In genomic region chr3R:9771519-9771972, dm6 we compare ENCODE assay signal across 1 fruit fly cellular context.
TF ChIP-seq lines count a peak whose summit lies in the region.

CG9471 (minus strand) TSS chr3R:9771542.

TF ChIP-seq in whole organism, embryonic, 481 proteins besides CTCF, POLR2A, EP300 and RAD21 (continued from another document and continues in another):
- no peak for TF ChIP-seq zf30C (GFP tag; optimal IDR thresholded peaks at IDR 0.05; lab: Kevin White, UChicago)
- no peak for TF ChIP-seq cad (GFP tag; optimal IDR thresholded peaks at IDR 0.05; lab: Kevin White, UChicago)
- TF ChIP-seq slbo (GFP tag; IDR thresholded peaks at IDR 0.05; lab: Robert Waterston, UW): peak; percentile 96
- no peak for TF ChIP-seq CG7963 (GFP tag; IDR thresholded peaks at IDR 0.05; lab: Robert Waterston, UW; ENCODE audit: partially characterized antibody)
- TF ChIP-seq CG4730 (GFP tag; IDR thresholded peaks at IDR 0.05; lab: Robert Waterston, UW): peak; percentile 89
- TF ChIP-seq CHES-1-like (GFP tag; optimal IDR thresholded peaks at IDR 0.05; lab: Kevin White, UChicago): peak; percentile 84
- TF ChIP-seq CG12942 (GFP tag; optimal IDR thresholded peaks at IDR 0.05; lab: Kevin White, UChicago): peak; percentile 88
- no peak for TF ChIP-seq tll (GFP tag; optimal IDR thresholded peaks at IDR 0.05; lab: Kevin White, UChicago)
- TF ChIP-seq gro (GFP tag; optimal IDR thresholded peaks at IDR 0.05; lab: Kevin White, UChicago): peak; percentile 89
- TF ChIP-seq ab (GFP tag; optimal IDR thresholded peaks at IDR 0.05; lab: Kevin White, UChicago): peak; percentile 43
- no peak for TF ChIP-seq amos (GFP tag; IDR thresholded peaks at IDR 0.05; lab: Robert Waterston, UW; ENCODE audit: partially characterized antibody)
- TF ChIP-seq Kr (GFP tag; optimal IDR thresholded peaks at IDR 0.05; lab: Kevin White, UChicago): no peak
- TF ChIP-seq ato (GFP tag; IDR thresholded peaks at IDR 0.05; lab: Robert Waterston, UW; ENCODE audit: partially characterized antibody): no peak
- TF ChIP-seq CG2875 (GFP tag; optimal IDR thresholded peaks at IDR 0.05; lab: Kevin White, UChicago): peak; percentile 78
- peak; percentile 76 for TF ChIP-seq Ravus (GFP tag; IDR thresholded peaks at IDR 0.05; lab: Robert Waterston, UW)
- TF ChIP-seq gsb-n (tag; optimal IDR thresholded peaks at IDR 0.05; lab: Kevin White, UChicago): peak; percentile 81
- TF ChIP-seq CG9797 (GFP tag; optimal IDR thresholded peaks at IDR 0.05; lab: Kevin White, UChicago): no peak
- TF ChIP-seq NC2β (GFP tag; optimal IDR thresholded peaks at IDR 0.05; lab: Kevin White, UChicago): peak; percentile 89
- TF ChIP-seq Aef1 (GFP tag; IDR thresholded peaks at IDR 0.05; lab: Robert Waterston, UW): peak; percentile 91
- 0 out of 2 replicates have a peak, but pooled peaks have one; percentile 27 for TF ChIP-seq Dref (GFP tag; IDR thresholded peaks at IDR 0.05; lab: Robert Waterston, UW)
- peak; percentile 82 for TF ChIP-seq CG18764 (GFP tag; optimal IDR thresholded peaks at IDR 0.05; lab: Kevin White, UChicago)
- TF ChIP-seq grau (tag; optimal IDR thresholded peaks at IDR 0.05; lab: Kevin White, UChicago): peak; percentile 99
- peak; percentile 94 for TF ChIP-seq Atf6 (GFP tag; IDR thresholded peaks at IDR 0.05; lab: Robert Waterston, UW)
- peak; percentile 87 for TF ChIP-seq CG13894 (tag; optimal IDR thresholded peaks at IDR 0.05; lab: Kevin White, UChicago)
- peak; percentile 57 for TF ChIP-seq CG31388 (GFP tag; optimal IDR thresholded peaks at IDR 0.05; lab: Kevin White, UChicago)
- TF ChIP-seq gcm2 (GFP tag; optimal IDR thresholded peaks at IDR 0.05; lab: Kevin White, UChicago): peak; percentile 76
- TF ChIP-seq D19A (tag; optimal IDR thresholded peaks at IDR 0.05; lab: Kevin White, UChicago): peak; percentile 87
- peak; percentile 77 for TF ChIP-seq CG5245 (GFP tag; optimal IDR thresholded peaks at IDR 0.05; lab: Kevin White, UChicago)
- TF ChIP-seq Xbp1 (GFP tag; optimal IDR thresholded peaks at IDR 0.05; lab: Kevin White, UChicago): peak; percentile 95
- peak; percentile 83 for TF ChIP-seq wor (GFP tag; IDR thresholded peaks at IDR 0.05; lab: Robert Waterston, UW)
- peak; percentile 74 for TF ChIP-seq Vsx1 (GFP tag; optimal IDR thresholded peaks at IDR 0.05; lab: Kevin White, UChicago)
- TF ChIP-seq CG17328 (GFP tag; IDR thresholded peaks at IDR 0.05; lab: Robert Waterston, UW): peak; percentile 91
- TF ChIP-seq oc (tag; optimal IDR thresholded peaks at IDR 0.05; lab: Kevin White, UChicago): peak; percentile 83
- TF ChIP-seq Spps (tag; optimal IDR thresholded peaks at IDR 0.05; lab: Kevin White, UChicago): peak; percentile 83
- TF ChIP-seq Hr78 (GFP tag; optimal IDR thresholded peaks at IDR 0.05; lab: Kevin White, UChicago): peak in 1 of 2 experiments; percentile 73
- peak; percentile 93 for TF ChIP-seq CG34422 (GFP tag; IDR thresholded peaks at IDR 0.05; lab: Robert Waterston, UW)
- TF ChIP-seq CG14667 (GFP tag; IDR thresholded peaks at IDR 0.05; lab: Robert Waterston, UW): peak; percentile 89
- TF ChIP-seq bigmax (GFP tag; optimal IDR thresholded peaks at IDR 0.05; lab: Kevin White, UChicago): peak; percentile 1
- peak; percentile 96 for TF ChIP-seq HmgZ (tag; optimal IDR thresholded peaks at IDR 0.05; lab: Kevin White, UChicago)
- peak; percentile 7 for TF ChIP-seq sima (GFP tag; optimal IDR thresholded peaks at IDR 0.05; lab: Kevin White, UChicago)
- peak; percentile 26 for TF ChIP-seq MESR4 (GFP tag; optimal IDR thresholded peaks at IDR 0.05; lab: Kevin White, UChicago)
- peak; percentile 91 for TF ChIP-seq Hr3 (GFP tag; optimal IDR thresholded peaks at IDR 0.05; lab: Kevin White, UChicago)
- TF ChIP-seq Taf1 (GFP tag; IDR thresholded peaks at IDR 0.05; lab: Robert Waterston, UW): peak; percentile 88
- peak; percentile 92 for TF ChIP-seq tgo (GFP tag; IDR thresholded peaks at IDR 0.05; lab: Robert Waterston, UW)
- peak; percentile 88 for TF ChIP-seq ATbp (GFP tag; optimal IDR thresholded peaks at IDR 0.05; lab: Kevin White, UChicago)
- peak; percentile 65 for TF ChIP-seq Neu2 (GFP tag; optimal IDR thresholded peaks at IDR 0.05; lab: Kevin White, UChicago; ENCODE audit: borderline replicate concordance)
- peak; percentile 47 for TF ChIP-seq HmgD (GFP tag; optimal IDR thresholded peaks at IDR 0.05; lab: Kevin White, UChicago)
- peak; percentile 67; the same call in 1 of the 3 replicates for TF ChIP-seq CG6175 (GFP tag; IDR thresholded peaks at IDR 0.05; lab: Robert Waterston, UW)
- TF ChIP-seq ash1 (GFP tag; optimal IDR thresholded peaks at IDR 0.05; lab: Kevin White, UChicago): no peak
- peak; percentile 73 for TF ChIP-seq Deaf1 (tag; optimal IDR thresholded peaks at IDR 0.05; lab: Kevin White, UChicago)
- TF ChIP-seq bbx (GFP tag; IDR thresholded peaks at IDR 0.05; lab: Robert Waterston, UW; ENCODE audit: partially characterized antibody): no peak
- peak; percentile 93 for TF ChIP-seq az2 (GFP tag; optimal IDR thresholded peaks at IDR 0.05; lab: Kevin White, UChicago)
- TF ChIP-seq insv (GFP tag; optimal IDR thresholded peaks at IDR 0.05; lab: Kevin White, UChicago): peak in 1 of 2 experiments; percentile 55
- TF ChIP-seq CG4424 (GFP tag; optimal IDR thresholded peaks at IDR 0.05; lab: Kevin White, UChicago): peak; percentile 91
- TF ChIP-seq ara (GFP tag; IDR thresholded peaks at IDR 0.05; lab: Robert Waterston, UW): peak; percentile 91
- peak; percentile 83 for TF ChIP-seq CG10462 (GFP tag; optimal IDR thresholded peaks at IDR 0.05; lab: Kevin White, UChicago)
- TF ChIP-seq lilli (GFP tag; optimal IDR thresholded peaks at IDR 0.05; lab: Kevin White, UChicago): peak; percentile 96
- TF ChIP-seq dimm (GFP tag; IDR thresholded peaks at IDR 0.05; lab: Robert Waterston, UW): peak; percentile 68; the same call in 1 of the 2 replicates
- peak; percentile 85 for TF ChIP-seq crc (GFP tag; optimal IDR thresholded peaks at IDR 0.05; lab: Kevin White, UChicago)
- peak; percentile 85 for TF ChIP-seq cwo (GFP tag; optimal IDR thresholded peaks at IDR 0.05; lab: Kevin White, UChicago)
- peak; percentile 41 for TF ChIP-seq fd64A (GFP tag; optimal IDR thresholded peaks at IDR 0.05; lab: Kevin White, UChicago)
- TF ChIP-seq Drgx (GFP tag; IDR thresholded peaks at IDR 0.05; lab: Robert Waterston, UW): peak; percentile 94
- peak; percentile 90 for TF ChIP-seq HLH54F (GFP tag; optimal IDR thresholded peaks at IDR 0.05; lab: Kevin White, UChicago)
- peak; percentile 87 for TF ChIP-seq bab2 (GFP tag; optimal IDR thresholded peaks at IDR 0.05; lab: Kevin White, UChicago)
- peak; percentile 95 for TF ChIP-seq Xrp1 (GFP tag; IDR thresholded peaks at IDR 0.05; lab: Robert Waterston, UW)
- TF ChIP-seq MTF-1 (GFP tag; optimal IDR thresholded peaks at IDR 0.05; lab: Kevin White, UChicago; ENCODE audit: borderline replicate concordance): peak; percentile 64
- TF ChIP-seq CG7372 (GFP tag; IDR thresholded peaks at IDR 0.05; lab: Robert Waterston, UW): peak; percentile 92
- peak; percentile 93 for TF ChIP-seq CG17361 (GFP tag; IDR thresholded peaks at IDR 0.05; lab: Robert Waterston, UW)
- peak; percentile 79 for TF ChIP-seq MBD-R2 (GFP tag; IDR thresholded peaks at IDR 0.05; lab: Robert Waterston, UW)
- TF ChIP-seq CG18599 (GFP tag; optimal IDR thresholded peaks at IDR 0.05; lab: Kevin White, UChicago): peak; percentile 94
- TF ChIP-seq Abd-B (GFP tag; optimal IDR thresholded peaks at IDR 0.05; lab: Kevin White, UChicago): peak; percentile 90
- TF ChIP-seq CG11093 (GFP tag; IDR thresholded peaks at IDR 0.05; lab: Robert Waterston, UW): peak; percentile 88
- TF ChIP-seq CG3065 (GFP tag; optimal IDR thresholded peaks at IDR 0.05; lab: Kevin White, UChicago): peak; percentile 60
- TF ChIP-seq ham (GFP tag; IDR thresholded peaks at IDR 0.05; lab: Robert Waterston, UW): peak; percentile 71; the same call in 1 of the 2 replicates
- TF ChIP-seq nom (GFP tag; optimal IDR thresholded peaks at IDR 0.05; lab: Kevin White, UChicago): peak; percentile 86
- TF ChIP-seq Dp (GFP tag; optimal IDR thresholded peaks at IDR 0.05; lab: Kevin White, UChicago): peak; percentile 90
- peak in 1 of 3 experiments; percentile 83 for TF ChIP-seq lola (GFP tag; optimal IDR thresholded peaks at IDR 0.05; lab: Kevin White, UChicago)
- TF ChIP-seq ci (GFP tag; IDR thresholded peaks at IDR 0.05; lab: Robert Waterston, UW): peak; percentile 94
- peak; percentile 82 for TF ChIP-seq org-1 (GFP tag; optimal IDR thresholded peaks at IDR 0.05; lab: Kevin White, UChicago)
- TF ChIP-seq pros (GFP tag; optimal IDR thresholded peaks at IDR 0.05; lab: Kevin White, UChicago): no peak
- peak; percentile 66; the same call in 2 of the 3 replicates for TF ChIP-seq CG11560 (tag; IDR thresholded peaks at IDR 0.05; lab: Robert Waterston, UW)
- TF ChIP-seq CG3847 (GFP tag; IDR thresholded peaks at IDR 0.05; lab: Robert Waterston, UW): peak; percentile 89
- peak; percentile 85 for TF ChIP-seq Fer2 (tag; optimal IDR thresholded peaks at IDR 0.05; lab: Kevin White, UChicago)
- TF ChIP-seq CG13624 (GFP tag; optimal IDR thresholded peaks at IDR 0.05; lab: Kevin White, UChicago): peak; percentile 90
- peak; percentile 89 for TF ChIP-seq fd3F (GFP tag; optimal IDR thresholded peaks at IDR 0.05; lab: Kevin White, UChicago)
- TF ChIP-seq CG12299 (tag; optimal IDR thresholded peaks at IDR 0.05; lab: Kevin White, UChicago): peak; percentile 92
- TF ChIP-seq CG15073 (GFP tag; optimal IDR thresholded peaks at IDR 0.05; lab: Kevin White, UChicago): peak; percentile 31
- TF ChIP-seq nmo (GFP tag; optimal IDR thresholded peaks at IDR 0.05; lab: Kevin White, UChicago): peak; percentile 92
- TF ChIP-seq Usf (GFP tag; optimal IDR thresholded peaks at IDR 0.05; lab: Kevin White, UChicago): peak; percentile 73
- peak; percentile 90 for TF ChIP-seq zfh1 (GFP tag; IDR thresholded peaks at IDR 0.05; lab: Robert Waterston, UW)
- peak; percentile 58 for TF ChIP-seq CG7745 (tag; optimal IDR thresholded peaks at IDR 0.05; lab: Kevin White, UChicago)
- TF ChIP-seq chinmo (GFP tag; IDR thresholded peaks at IDR 0.05; lab: Robert Waterston, UW; ENCODE audit: partially characterized antibody): no peak
- TF ChIP-seq HLH3B (GFP tag; IDR thresholded peaks at IDR 0.05; lab: Robert Waterston, UW): peak; percentile 94
- TF ChIP-seq CG7357 (GFP tag; IDR thresholded peaks at IDR 0.05; lab: Robert Waterston, UW): peak; percentile 83
- TF ChIP-seq CG8944 (GFP tag; optimal IDR thresholded peaks at IDR 0.05; lab: Kevin White, UChicago): peak; percentile 88
- peak; percentile 95 for TF ChIP-seq CG15269 (tag; optimal IDR thresholded peaks at IDR 0.05; lab: Kevin White, UChicago)
- TF ChIP-seq CG12071 (GFP tag; optimal IDR thresholded peaks at IDR 0.05; lab: Kevin White, UChicago): peak; percentile 88
- peak; percentile 51 for TF ChIP-seq CG30020 (tag; optimal IDR thresholded peaks at IDR 0.05; lab: Kevin White, UChicago)
- peak; percentile 72 for TF ChIP-seq CG18011 (GFP tag; optimal IDR thresholded peaks at IDR 0.05; lab: Kevin White, UChicago)
- peak; percentile 95 for TF ChIP-seq PHDP (tag; optimal IDR thresholded peaks at IDR 0.05; lab: Kevin White, UChicago)
- no peak for TF ChIP-seq Hr39 (optimal IDR thresholded peaks at IDR 0.05; lab: Kevin White, UChicago)
- TF ChIP-seq kay (GFP tag; optimal IDR thresholded peaks at IDR 0.05; lab: Kevin White, UChicago): peak; percentile 80
- TF ChIP-seq CG4617 (GFP tag; optimal IDR thresholded peaks at IDR 0.05; lab: Kevin White, UChicago; ENCODE audit: borderline replicate concordance): peak; percentile 81
- no peak for TF ChIP-seq jing (GFP tag; optimal IDR thresholded peaks at IDR 0.05; lab: Kevin White, UChicago)
- TF ChIP-seq CG12155 (GFP tag; optimal IDR thresholded peaks at IDR 0.05; lab: Kevin White, UChicago): peak; percentile 93
- peak; percentile 91 for TF ChIP-seq E2f1 (GFP tag; IDR thresholded peaks at IDR 0.05; lab: Robert Waterston, UW)
- peak; percentile 30; the same call in 1 of the 2 replicates for TF ChIP-seq CG13287 (GFP tag; IDR thresholded peaks at IDR 0.05; lab: Robert Waterston, UW; ENCODE audit: partially characterized antibody)
- TF ChIP-seq Lim3 (GFP tag; IDR thresholded peaks at IDR 0.05; lab: Robert Waterston, UW): peak; percentile 65; the same call in 1 of the 2 replicates
- peak; percentile 93 for TF ChIP-seq CG9932 (GFP tag; IDR thresholded peaks at IDR 0.05; lab: Robert Waterston, UW)
- TF ChIP-seq CG10321 (GFP tag; IDR thresholded peaks at IDR 0.05; lab: Robert Waterston, UW): peak; percentile 67
- TF ChIP-seq Meics (GFP tag; optimal IDR thresholded peaks at IDR 0.05; lab: Kevin White, UChicago): peak; percentile 93
- TF ChIP-seq lbe (GFP tag; optimal IDR thresholded peaks at IDR 0.05; lab: Kevin White, UChicago): peak; percentile 96
- TF ChIP-seq YL-1 (GFP tag; optimal IDR thresholded peaks at IDR 0.05; lab: Kevin White, UChicago): peak; percentile 63
- TF ChIP-seq CG16863 (GFP tag; optimal IDR thresholded peaks at IDR 0.05; lab: Kevin White, UChicago): peak; percentile 86
- peak; percentile 94 for TF ChIP-seq Fer3 (tag; optimal IDR thresholded peaks at IDR 0.05; lab: Kevin White, UChicago)
- TF ChIP-seq CG10654 (GFP tag; optimal IDR thresholded peaks at IDR 0.05; lab: Kevin White, UChicago): peak; percentile 89
- TF ChIP-seq fd102C (GFP tag; optimal IDR thresholded peaks at IDR 0.05; lab: Kevin White, UChicago): peak; percentile 57
- TF ChIP-seq Sin3A (optimal IDR thresholded peaks at IDR 0.05; lab: Kevin White, UChicago): no peak
- peak; percentile 92 for TF ChIP-seq Chrac-16 (GFP tag; optimal IDR thresholded peaks at IDR 0.05; lab: Kevin White, UChicago)
- peak; percentile 32; the same call in 1 of the 3 replicates for TF ChIP-seq HLH4C (GFP tag; IDR thresholded peaks at IDR 0.05; lab: Robert Waterston, UW; ENCODE audit: partially characterized antibody)
- TF ChIP-seq yki (optimal IDR thresholded peaks at IDR 0.05; lab: Kevin White, UChicago): no peak
- TF ChIP-seq CkIIα-i1 (GFP tag; IDR thresholded peaks at IDR 0.05; lab: Robert Waterston, UW): no peak
- TF ChIP-seq ems (GFP tag; optimal IDR thresholded peaks at IDR 0.05; lab: Kevin White, UChicago): peak; percentile 85
- TF ChIP-seq grn (GFP tag; optimal IDR thresholded peaks at IDR 0.05; lab: Kevin White, UChicago): peak; percentile 82
- TF ChIP-seq Ets97D (GFP tag; optimal IDR thresholded peaks at IDR 0.05; lab: Kevin White, UChicago): peak; percentile 70
- no peak for TF ChIP-seq gfzf (GFP tag; optimal IDR thresholded peaks at IDR 0.05; lab: Kevin White, UChicago)
- no peak for TF ChIP-seq hbn (GFP tag; IDR thresholded peaks at IDR 0.05; lab: Robert Waterston, UW; ENCODE audit: partially characterized antibody)
- TF ChIP-seq vfl (GFP tag; optimal IDR thresholded peaks at IDR 0.05; lab: Kevin White, UChicago): peak; percentile 82
- peak; percentile 90 for TF ChIP-seq chn (GFP tag; optimal IDR thresholded peaks at IDR 0.05; lab: Kevin White, UChicago)
